Worm (Caenorhabditis elegans) whole organism, late embryonic: Measurements from ENCODE around the gene Y43F8B.12.

Experiments
- ama-1 ChIP-seq: fragments of 150-350 bp; optimal IDR thresholded peaks from 2 replicates; lab custom pipeline; 2014
- unc-86 ChIP-seq: sonication (generic microtip); optimal IDR thresholded peaks from 2 replicates; lab custom pipeline; 2016; ENCODE audit warnings: missing genetic modification characterization, missing compliant biosample characterization

ce11 chrV:19512260-19512947 lies 44.2 kb downstream of the Y43F8B.12 start, which contains the start of gene Y43F8B.19:
- no peak for TF ChIP-seq ama-1 (lab: Kevin White, UChicago)
- no peak for TF ChIP-seq unc-86 (tag; lab: Kevin White, UChicago)
